Worm (Caenorhabditis elegans) whole organism, midembryonic: Measurements from ENCODE around the gene nas-33.
A peak's percentile ranks its signal among the peaks of the same experiment; 100 is the strongest.

Source experiments
- T22C8.4 ChIP-seq: fragments of 200-800 bp; sonication (Bioruptor generic); IDR thresholded peaks from 2 replicates; pipeline ENCODE4 v1.3.6; 2022; ENCODE audit warnings: missing genetic modification characterization, missing compliant biosample characterization
- cog-1 ChIP-seq: sonication (generic microtip); optimal IDR thresholded peaks from 2 replicates; lab custom pipeline; 2016; ENCODE audit warnings: missing genetic modification characterization, missing compliant biosample characterization
- flt-1 ChIP-seq: fragments of 200-800 bp; sonication (Bioruptor generic); IDR thresholded peaks from 2 replicates; pipeline ENCODE4 v1.3.6; 2022; ENCODE audit warnings: missing genetic modification characterization, missing compliant biosample characterization
- klf-2 ChIP-seq: fragments of 200-800 bp; sonication (Bioruptor generic); conservative IDR thresholded peaks from 2 replicates; pipeline ENCODE4 v1.3.6; 2022; ENCODE audit warnings: missing genetic modification reagents, missing genetic modification characterization, missing compliant biosample characterization
- med-1 ChIP-seq: sonication (generic microtip); optimal IDR thresholded peaks from 2 replicates; lab custom pipeline; 2017; ENCODE audit warnings: missing genetic modification characterization, mild to moderate bottlenecking, missing compliant biosample characterization, antibody characterized with exemption, missing genetic modification reagents; ENCODE audit not compliant: insufficient read depth
- ref-1 ChIP-seq: fragments of 200-800 bp; sonication (Bioruptor generic); conservative IDR thresholded peaks from 2 replicates; pipeline ENCODE4 v1.3.6; 2022; ENCODE audit warnings: missing genetic modification reagents, missing genetic modification characterization, missing compliant biosample characterization
- tab-1 ChIP-seq: fragments of 200-800 bp; sonication (Bioruptor generic); IDR thresholded peaks from 2 replicates; pipeline ENCODE4 v1.3.6; 2022; ENCODE audit warnings: missing genetic modification characterization, missing compliant biosample characterization
- ztf-23 ChIP-seq: fragments of 200-800 bp; sonication (Bioruptor generic); IDR thresholded peaks from 2 replicates; pipeline ENCODE4 v1.3.6; 2022; ENCODE audit warnings: missing genetic modification reagents, missing genetic modification characterization, missing compliant biosample characterization
- ztf-29 ChIP-seq: fragments of 200-800 bp; sonication (Bioruptor generic); IDR thresholded peaks from 2 replicates; pipeline ENCODE4 v1.3.6; 2022; ENCODE audit warnings: missing genetic modification reagents, missing genetic modification characterization, missing compliant biosample characterization

nas-33 gene

ce11 chrX:6420681-6421080 lies 34.4 kb downstream of the nas-33 start, which contains the start of gene K10C2.12:
Gene K10C2.12 (minus strand): TSS chrX:6420781.
- TF ChIP-seq ztf-29 (GFP tag; lab: Robert Waterston, UW) (no peak), cog-1 (tag; lab: Kevin White, UChicago) (no peak), tab-1 (GFP tag; lab: Robert Waterston, UW) (no peak)

DNA sequence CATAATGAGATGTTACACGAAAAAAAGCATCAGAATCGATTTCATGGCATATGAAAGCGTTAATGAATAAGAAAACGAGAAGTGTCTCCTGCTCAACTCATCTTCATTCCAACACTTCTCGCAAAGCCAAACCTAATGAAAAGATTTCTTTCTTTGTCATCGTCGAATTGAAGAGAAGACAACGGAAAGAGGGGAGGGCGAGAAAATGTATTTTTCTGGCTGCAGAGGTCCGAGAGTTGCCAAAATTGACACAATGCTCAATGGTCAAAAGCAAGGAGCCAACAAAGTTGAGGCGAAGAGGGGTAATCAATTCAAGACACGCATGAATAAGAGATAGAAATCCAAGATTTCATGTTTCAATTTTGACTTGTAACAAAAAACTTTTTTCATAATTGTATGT lies 35.9 kb downstream of the nas-33 start:
- no peak for TF ChIP-seq flt-1 (GFP tag; lab: Robert Waterston, UW)
- TF ChIP-seq ztf-29 (GFP tag; lab: Robert Waterston, UW) = no peak
- no peak for TF ChIP-seq klf-2
- TF ChIP-seq ref-1 (GFP tag; lab: Robert Waterston, UW) = no peak

DNA sequence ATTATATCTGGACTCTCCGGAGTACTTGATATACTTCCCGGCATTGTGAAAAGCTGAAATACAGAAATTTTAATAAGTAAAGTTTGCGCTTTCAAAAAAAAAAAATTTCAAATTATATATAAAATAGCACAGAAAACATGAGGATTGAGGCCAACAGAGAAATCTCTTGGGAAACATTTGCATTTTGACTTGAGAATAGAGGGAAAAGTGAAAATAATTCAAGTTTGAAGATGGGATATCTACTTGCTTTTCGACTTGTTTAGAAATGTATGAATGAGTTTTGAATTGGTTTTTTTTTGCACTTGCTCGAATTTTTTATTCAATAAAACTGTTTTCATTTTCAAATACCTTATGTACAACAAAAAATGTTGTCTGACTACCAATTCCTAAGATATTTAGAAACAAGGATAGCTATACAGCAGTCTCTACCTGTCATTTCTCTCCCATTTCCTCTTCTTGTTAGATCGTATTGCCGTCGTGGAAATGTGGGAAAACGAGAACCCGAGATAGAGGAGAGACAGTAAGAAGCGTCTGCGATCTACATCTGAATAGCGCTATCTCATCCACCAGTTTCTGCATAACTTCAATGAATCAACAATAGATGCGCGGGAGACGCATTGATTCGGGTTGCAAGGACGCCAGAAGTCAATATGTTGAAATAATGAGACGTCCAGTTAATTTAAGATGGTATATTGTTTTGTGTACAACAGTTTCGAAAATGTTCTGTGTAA lies 38.5 kb downstream of the nas-33 start, which contains the start of gene T22E5.6:
Gene T22E5.6 (minus strand): TSS at position 51 of the 731 bp plus-strand sequence.
- TF ChIP-seq ref-1 (GFP tag; lab: Robert Waterston, UW) (no peak), flt-1 (GFP tag; lab: Robert Waterston, UW) (no peak), klf-2 (no peak), med-1 (GFP tag; lab: Kevin White, UChicago) (no peak), ztf-23 (GFP tag; lab: Robert Waterston, UW) (no peak), T22C8.4 (GFP tag; lab: Robert Waterston, UW) (no peak), cog-1 (tag; lab: Kevin White, UChicago) (no peak), ztf-29 (GFP tag; lab: Robert Waterston, UW) (no peak), tab-1 (GFP tag; lab: Robert Waterston, UW) (no peak)

- TF ChIP-seq klf-2 (no peak), ref-1 (GFP tag; lab: Robert Waterston, UW) (no peak), ztf-23 (GFP tag; lab: Robert Waterston, UW) (no peak), tab-1 (GFP tag; lab: Robert Waterston, UW) (no peak), ztf-29 (GFP tag; lab: Robert Waterston, UW) (no peak), cog-1 (tag; lab: Kevin White, UChicago) (no peak), med-1 (GFP tag; lab: Kevin White, UChicago) (no peak), T22C8.4 (GFP tag; lab: Robert Waterston, UW) (no peak), flt-1 (GFP tag; lab: Robert Waterston, UW) (no peak)
Measured at ce11 chrX:6413583-6413982, 41.5 kb downstream of the nas-33 start.

DNA sequence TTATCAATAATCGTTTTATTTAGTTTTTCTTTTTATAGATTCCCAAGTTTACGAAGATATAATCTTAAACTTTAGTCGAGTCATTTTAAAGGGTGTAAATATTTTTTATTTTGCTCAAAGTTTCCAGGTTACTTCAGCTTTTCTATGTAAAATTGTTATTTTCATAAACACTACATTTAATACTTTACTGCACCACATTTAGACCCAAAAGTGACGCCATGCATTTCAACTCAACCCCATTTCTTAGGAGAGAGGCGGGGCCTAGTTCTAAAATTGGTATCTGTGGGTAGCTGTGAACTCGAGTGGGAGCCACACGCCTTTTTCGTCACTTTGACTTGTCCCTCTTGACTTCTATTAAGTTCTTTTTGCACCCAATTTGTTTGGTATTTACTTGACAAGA lies 42.5 kb downstream of the nas-33 start, which contains the start of gene T22E5.1:
Gene T22E5.1 (plus strand): TSS at position 301 of the 400 bp plus-strand sequence.
- TF ChIP-seq cog-1 (tag; lab: Kevin White, UChicago) (no peak), T22C8.4 (GFP tag; lab: Robert Waterston, UW) (no peak), ztf-23 (GFP tag; lab: Robert Waterston, UW) (no peak), ref-1 (GFP tag; lab: Robert Waterston, UW) (no peak), med-1 (GFP tag; lab: Kevin White, UChicago) (no peak), ztf-29 (GFP tag; lab: Robert Waterston, UW) (no peak)

DNA sequence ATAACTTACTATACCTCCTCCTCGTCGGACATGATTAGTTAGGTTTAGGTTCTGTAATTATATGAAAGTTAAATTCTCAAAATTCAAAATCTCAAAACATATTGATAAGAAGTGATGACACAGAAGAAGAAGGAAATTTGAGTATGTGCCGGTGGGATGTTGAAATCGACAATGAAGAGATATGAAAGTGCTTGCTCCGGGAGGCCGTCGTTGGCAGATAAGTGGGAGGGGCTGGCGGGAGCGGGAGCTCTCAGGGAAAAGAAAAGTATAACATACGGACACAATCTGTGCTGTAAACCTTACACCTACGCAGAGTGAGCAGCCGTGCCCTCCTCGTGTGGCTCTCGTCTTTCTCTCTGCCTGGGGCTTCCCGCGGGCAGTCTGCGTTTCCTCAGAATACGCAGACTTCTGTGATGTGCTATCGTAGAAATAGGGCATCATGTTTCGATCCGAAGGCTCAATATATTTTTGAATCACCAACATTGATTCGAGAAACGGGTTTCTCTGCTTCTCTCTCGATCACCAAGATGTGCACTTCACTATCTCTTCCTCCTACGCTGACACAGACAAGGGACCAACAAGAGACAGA lies 44.8 kb downstream of the nas-33 start, which contains the start of gene mup-2:
Gene mup-2 (minus strand): TSS at position 51 of the 589 bp plus-strand sequence.
- TF ChIP-seq cog-1 (tag; lab: Kevin White, UChicago) (peak; percentile 61), ztf-23 (GFP tag; lab: Robert Waterston, UW) (0 out of 2 replicates have a peak, but pooled peaks have one; percentile 30), ztf-29 (GFP tag; lab: Robert Waterston, UW) (no peak)

- TF ChIP-seq ztf-29 (GFP tag; lab: Robert Waterston, UW) (no peak), ztf-23 (GFP tag; lab: Robert Waterston, UW) (no peak), ref-1 (GFP tag; lab: Robert Waterston, UW) (no peak), klf-2 (no peak), tab-1 (GFP tag; lab: Robert Waterston, UW) (no peak), flt-1 (GFP tag; lab: Robert Waterston, UW) (no peak), T22C8.4 (GFP tag; lab: Robert Waterston, UW) (no peak), med-1 (GFP tag; lab: Kevin White, UChicago) (no peak), cog-1 (tag; lab: Kevin White, UChicago) (no peak)
Measured at ce11 chrX:6408713-6409112, 46.3 kb downstream of the nas-33 start.

DNA sequence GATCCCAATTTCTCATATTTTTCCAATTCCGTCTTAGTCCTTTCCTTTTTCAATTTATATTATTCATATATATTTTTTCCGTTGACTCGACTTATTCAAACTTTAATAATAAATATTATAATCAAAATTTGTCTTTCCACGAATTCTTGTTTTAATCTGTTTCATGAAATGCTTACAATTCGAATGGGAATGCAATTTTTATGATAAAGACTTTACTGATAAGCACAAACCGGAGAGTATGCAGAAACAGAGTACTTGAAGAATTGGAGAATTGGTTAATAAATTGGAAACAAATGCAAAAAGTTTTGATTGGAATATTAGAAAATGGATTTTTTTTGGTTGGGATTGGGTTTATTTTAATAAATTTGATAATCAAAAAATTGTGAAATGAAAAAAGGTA lies 46.8 kb downstream of the nas-33 start:
- TF ChIP-seq klf-2 (no peak), ref-1 (GFP tag; lab: Robert Waterston, UW) (no peak), ztf-29 (GFP tag; lab: Robert Waterston, UW) (no peak), ztf-23 (GFP tag; lab: Robert Waterston, UW) (no peak), T22C8.4 (GFP tag; lab: Robert Waterston, UW) (no peak), cog-1 (tag; lab: Kevin White, UChicago) (no peak), med-1 (GFP tag; lab: Kevin White, UChicago) (no peak), flt-1 (GFP tag; lab: Robert Waterston, UW) (no peak), tab-1 (GFP tag; lab: Robert Waterston, UW) (no peak)

- TF ChIP-seq ztf-29 (GFP tag; lab: Robert Waterston, UW) (no peak), klf-2 (no peak), ztf-23 (GFP tag; lab: Robert Waterston, UW) (no peak), ref-1 (GFP tag; lab: Robert Waterston, UW) (no peak), flt-1 (GFP tag; lab: Robert Waterston, UW) (no peak), tab-1 (GFP tag; lab: Robert Waterston, UW) (no peak), cog-1 (tag; lab: Kevin White, UChicago) (no peak), med-1 (GFP tag; lab: Kevin White, UChicago) (no peak), T22C8.4 (GFP tag; lab: Robert Waterston, UW) (no peak)
Measured at ce11 chrX:6407805-6408204, 47.3 kb downstream of the nas-33 start.
